Fruit fly (Drosophila melanogaster): Measurements from ENCODE around the gene CG43999.

DNA sequence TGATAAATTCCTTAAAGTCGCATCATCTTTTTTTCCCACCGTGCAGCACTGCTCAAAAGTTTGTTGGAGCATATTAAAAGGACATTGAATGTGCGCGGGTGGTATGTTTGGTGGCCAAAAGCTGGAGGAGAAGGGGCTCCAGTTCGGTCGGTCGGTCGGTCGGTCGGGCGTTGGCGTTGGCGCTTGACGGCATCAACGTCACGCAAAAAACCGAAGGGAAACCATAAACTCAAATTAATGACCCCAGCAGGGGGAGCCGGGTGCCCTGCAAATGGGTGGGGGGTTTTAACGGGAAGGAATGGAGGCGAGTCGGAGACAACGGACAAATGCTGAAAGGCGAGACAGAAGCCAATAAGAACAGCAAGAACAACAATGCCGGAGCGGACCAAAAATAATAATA, 16.5 kb downstream of the CG43999 start:
- TF ChIP-seq CG10669 (GFP tag; optimal IDR thresholded peaks at IDR 0.05) (no peak), CG6808 (GFP tag; optimal IDR thresholded peaks at IDR 0.05) (no peak), cyc (GFP tag; optimal IDR thresholded peaks at IDR 0.05) (no peak), Blimp-1 (GFP tag; optimal IDR thresholded peaks at IDR 0.05) (no peak), Hr39 (GFP tag; optimal IDR thresholded peaks at IDR 0.05) (no peak), CG32006 (GFP tag; optimal IDR thresholded peaks at IDR 0.05) (no peak), CG9139 (GFP tag; optimal IDR thresholded peaks at IDR 0.05) (no peak), eg (GFP tag; IDR thresholded peaks at IDR 0.05) (no peak), CG6854 (GFP tag; optimal IDR thresholded peaks at IDR 0.05) (peak; percentile 12), topi (GFP tag; optimal IDR thresholded peaks at IDR 0.05) (no peak)
